Worm (Caenorhabditis elegans): Measurements from ENCODE around the gene wrm-1.

- no peak for TF ChIP-seq W03F9.2 (tag; optimal IDR thresholded peaks at IDR 0.05)
- TF ChIP-seq dao-5 (tag; optimal IDR thresholded peaks at IDR 0.05), result no peak
- no peak for TF ChIP-seq him-1 (tag; optimal IDR thresholded peaks at IDR 0.05)
Measured at ce11 chrIII:5722550-5722949, at the start of gene wrm-1.
